Worm (Caenorhabditis elegans): ENCODE measurements around the gene clec-142.

DNA sequence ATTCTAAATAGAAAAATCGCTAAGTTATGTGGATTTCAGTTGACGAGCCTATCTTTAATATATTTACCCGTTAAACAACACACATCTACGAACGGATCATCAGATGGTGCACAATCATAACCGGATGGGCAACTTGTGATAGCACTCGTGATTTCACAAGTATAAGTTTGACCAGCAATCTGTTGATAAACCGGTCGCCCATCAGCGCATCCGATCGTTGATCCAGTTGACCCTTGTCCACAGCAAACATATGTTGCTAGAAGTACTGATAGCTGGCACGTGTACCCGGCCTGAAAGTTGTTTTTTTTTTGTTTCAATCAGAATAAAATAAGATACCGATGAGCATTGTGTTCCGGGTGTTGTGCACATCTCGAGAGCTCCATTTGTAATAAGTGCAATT is 10.8 kb upstream of the clec-142 start:
- no peak for TF ChIP-seq F13C5.2 (tag; optimal IDR thresholded peaks at IDR 0.05)
- no peak for TF ChIP-seq sea-1 (GFP tag; conservative IDR thresholded peaks at IDR 0.05)
- TF ChIP-seq ama-1 (optimal IDR thresholded peaks at IDR 0.05): no peak
- no peak for TF ChIP-seq scrt-1 (GFP tag; IDR thresholded peaks at IDR 0.05)
- TF ChIP-seq ceh-36 (tag; optimal IDR thresholded peaks at IDR 0.05): no peak
- TF ChIP-seq hnd-1 (tag; optimal IDR thresholded peaks at IDR 0.05): no peak
- no peak for TF ChIP-seq hmg-4 (GFP tag; optimal IDR thresholded peaks at IDR 0.05)
- no peak for TF ChIP-seq ets-7 (tag; optimal IDR thresholded peaks at IDR 0.05)
- TF ChIP-seq flt-1 (GFP tag; IDR thresholded peaks at IDR 0.05): no peak
- no peak for TF ChIP-seq pes-1 (GFP tag; IDR thresholded peaks at IDR 0.05)
- no peak for TF ChIP-seq tbx-37 (GFP tag; conservative IDR thresholded peaks at IDR 0.05)
